Worm (Caenorhabditis elegans) whole organism, L2 larva: ENCODE results near the gene C05D11.13.

Experiments
- C34F6.9 ChIP-seq: fragments of 150-350 bp; optimal IDR thresholded peaks from 2 replicates; lab custom pipeline; 2014; ENCODE audit warnings: missing biosample characterization, missing genetic modification characterization
- F13H6.1 ChIP-seq: sonication (generic microtip); optimal IDR thresholded peaks from 2 replicates; lab custom pipeline; 2016; ENCODE audit warnings: missing genetic modification characterization, missing compliant biosample characterization
- R02D3.7 ChIP-seq: fragments of 150-350 bp; optimal IDR thresholded peaks from 2 replicates; lab custom pipeline; 2014; ENCODE audit warnings: missing biosample characterization, missing genetic modification characterization
- Y55F3AM.14 ChIP-seq: fragments of 200-800 bp; sonication (Bioruptor generic); optimal IDR thresholded peaks from 2 replicates; lab custom pipeline; 2018; ENCODE audit warnings: mild to moderate bottlenecking, missing genetic modification characterization, missing compliant biosample characterization
- alr-1 ChIP-seq: fragments of 150-350 bp; optimal IDR thresholded peaks from 2 replicates; lab custom pipeline; 2014; ENCODE audit warnings: missing biosample characterization, missing genetic modification characterization
- ama-1 ChIP-seq: fragments of 150-350 bp; optimal IDR thresholded peaks from 2 replicates; lab custom pipeline; 2018; ENCODE audit warnings: inconsistent platforms
- blmp-1 ChIP-seq: sonication (generic microtip); optimal IDR thresholded peaks from 2 replicates; lab custom pipeline; 2017; ENCODE audit warnings: missing genetic modification characterization, mild to moderate bottlenecking, missing compliant biosample characterization, antibody characterized with exemption, moderate library complexity; ENCODE audit not compliant: insufficient read depth
- ceh-16 ChIP-seq: fragments of 150-350 bp; optimal IDR thresholded peaks from 2 replicates; lab custom pipeline; 2014; ENCODE audit warnings: missing biosample characterization, missing genetic modification characterization
- ceh-82 ChIP-seq: fragments of 150-350 bp; optimal IDR thresholded peaks from 2 replicates; lab custom pipeline; 2014; ENCODE audit warnings: missing biosample characterization, missing genetic modification characterization
- crh-2 ChIP-seq: sonication (generic microtip); optimal IDR thresholded peaks from 2 replicates; lab custom pipeline; 2017; ENCODE audit warnings: missing biosample characterization, missing genetic modification characterization
- dmd-4 ChIP-seq: sonication (generic microtip); optimal IDR thresholded peaks from 2 replicates; lab custom pipeline; 2017; ENCODE audit warnings: missing biosample characterization, missing genetic modification characterization
- egl-27 ChIP-seq: sonication (generic microtip); optimal IDR thresholded peaks from 3 replicates; lab custom pipeline; 2017; ENCODE audit warnings: missing biosample characterization, missing genetic modification reagents, missing genetic modification characterization
- elt-1 ChIP-seq: fragments of 150-350 bp; optimal IDR thresholded peaks from 2 replicates; lab custom pipeline; 2014; ENCODE audit warnings: missing biosample characterization, missing genetic modification characterization
- elt-3 ChIP-seq: sonication (generic microtip); optimal IDR thresholded peaks from 2 replicates; lab custom pipeline; 2017; ENCODE audit warnings: missing biosample characterization, missing genetic modification characterization
- fos-1 ChIP-seq: fragments of 150-350 bp; optimal IDR thresholded peaks from 2 replicates; lab custom pipeline; 2014; ENCODE audit warnings: missing biosample characterization, missing genetic modification characterization
- gmeb-1 ChIP-seq: fragments of 150-350 bp; optimal IDR thresholded peaks from 2 replicates; lab custom pipeline; 2014; ENCODE audit warnings: missing biosample characterization, missing genetic modification characterization
- lin-11 ChIP-seq: fragments of 150-350 bp; sonication (generic microtip); optimal IDR thresholded peaks from 2 replicates; lab custom pipeline; 2014; ENCODE audit warnings: missing biosample characterization, missing genetic modification characterization, inconsistent platforms, mixed read lengths
- lin-13 ChIP-seq: fragments of 150-350 bp; optimal IDR thresholded peaks from 2 replicates; lab custom pipeline; 2014; ENCODE audit warnings: missing biosample characterization, missing genetic modification reagents, missing genetic modification characterization
- lsy-2 ChIP-seq, 2 experiments: fragments of 150-350 bp in 1 of 2; sonication (generic microtip) in 1 of 2; optimal IDR thresholded peaks; 2 replicates each; lab custom pipeline; 2014 to 2017; ENCODE audit warnings: missing biosample characterization in 2 of 2, missing genetic modification characterization in 2 of 2
- mab-5 ChIP-seq: fragments of 150-350 bp; optimal IDR thresholded peaks from 2 replicates; lab custom pipeline; 2014; ENCODE audit warnings: missing biosample characterization, missing genetic modification characterization
- nhr-10 ChIP-seq: sonication (generic microtip); optimal IDR thresholded peaks from 2 replicates; lab custom pipeline; 2017; ENCODE audit warnings: missing biosample characterization, missing genetic modification characterization
- nhr-11 ChIP-seq: fragments of 150-350 bp; optimal IDR thresholded peaks from 2 replicates; lab custom pipeline; 2014; ENCODE audit warnings: missing biosample characterization, missing genetic modification characterization
- nhr-129 ChIP-seq: fragments of 150-350 bp; optimal IDR thresholded peaks from 2 replicates; lab custom pipeline; 2014; ENCODE audit warnings: missing biosample characterization, missing genetic modification characterization
- nhr-21 ChIP-seq: fragments of 150-350 bp; optimal IDR thresholded peaks from 2 replicates; lab custom pipeline; 2014; ENCODE audit warnings: missing biosample characterization, missing genetic modification characterization
- nhr-237 ChIP-seq: fragments of 150-350 bp; optimal IDR thresholded peaks from 2 replicates; lab custom pipeline; 2014; ENCODE audit warnings: missing biosample characterization, missing genetic modification characterization
- nhr-6 ChIP-seq: fragments of 150-350 bp; optimal IDR thresholded peaks from 2 replicates; lab custom pipeline; 2014; ENCODE audit warnings: missing biosample characterization, missing genetic modification characterization
- nhr-77 ChIP-seq: fragments of 150-350 bp; optimal IDR thresholded peaks from 2 replicates; lab custom pipeline; 2014; ENCODE audit warnings: missing biosample characterization, missing genetic modification characterization
- peb-1 ChIP-seq: fragments of 150-350 bp; optimal IDR thresholded peaks from 2 replicates; lab custom pipeline; 2014; ENCODE audit warnings: missing biosample characterization, missing genetic modification characterization
- sem-4 ChIP-seq: fragments of 150-350 bp; optimal IDR thresholded peaks from 2 replicates; lab custom pipeline; 2014; ENCODE audit warnings: missing biosample characterization, missing genetic modification reagents, missing genetic modification characterization
- skn-1 ChIP-seq: sonication (generic microtip); optimal IDR thresholded peaks from 2 replicates; lab custom pipeline; 2017; ENCODE audit warnings: missing biosample characterization, missing genetic modification characterization
- sma-3 ChIP-seq: sonication (generic microtip); optimal IDR thresholded peaks from 2 replicates; lab custom pipeline; 2016; ENCODE audit warnings: missing genetic modification reagents, missing genetic modification characterization, missing compliant biosample characterization
- sma-9 ChIP-seq, 2 experiments: fragments of 150-350 bp in 1 of 2; sonication (generic microtip) in 1 of 2; optimal IDR thresholded peaks; 2 replicates each; lab custom pipeline; 2014 to 2016; ENCODE audit warnings: missing genetic modification characterization in 2 of 2, mild to moderate bottlenecking in 1 of 2, missing biosample characterization in 1 of 2, missing compliant biosample characterization in 1 of 2, missing genetic modification reagents in 1 of 2, moderate library complexity in 1 of 2
- snpc-4 ChIP-seq: fragments of 150-350 bp; optimal IDR thresholded peaks from 2 replicates; lab custom pipeline; 2014; ENCODE audit warnings: missing biosample characterization, missing genetic modification characterization
- unc-39 ChIP-seq: fragments of 150-350 bp; optimal IDR thresholded peaks from 2 replicates; lab custom pipeline; 2014; ENCODE audit warnings: missing biosample characterization, missing genetic modification characterization
- unc-55 ChIP-seq: fragments of 150-350 bp; sonication (generic microtip); optimal IDR thresholded peaks from 3 replicates; lab custom pipeline; 2014; ENCODE audit warnings: missing biosample characterization, missing genetic modification reagents, missing genetic modification characterization
- unc-62 ChIP-seq: fragments of 150-350 bp; optimal IDR thresholded peaks from 2 replicates; lab custom pipeline; 2014; ENCODE audit warnings: missing biosample characterization, missing genetic modification reagents, missing genetic modification characterization
- zag-1 ChIP-seq: fragments of 150-350 bp; optimal IDR thresholded peaks from 2 replicates; lab custom pipeline; 2014; ENCODE audit warnings: missing biosample characterization, missing genetic modification characterization
- ztf-4 ChIP-seq: fragments of 150-350 bp; optimal IDR thresholded peaks from 2 replicates; lab custom pipeline; 2014; ENCODE audit warnings: missing biosample characterization, missing genetic modification characterization

The C05D11.13 gene

DNA sequence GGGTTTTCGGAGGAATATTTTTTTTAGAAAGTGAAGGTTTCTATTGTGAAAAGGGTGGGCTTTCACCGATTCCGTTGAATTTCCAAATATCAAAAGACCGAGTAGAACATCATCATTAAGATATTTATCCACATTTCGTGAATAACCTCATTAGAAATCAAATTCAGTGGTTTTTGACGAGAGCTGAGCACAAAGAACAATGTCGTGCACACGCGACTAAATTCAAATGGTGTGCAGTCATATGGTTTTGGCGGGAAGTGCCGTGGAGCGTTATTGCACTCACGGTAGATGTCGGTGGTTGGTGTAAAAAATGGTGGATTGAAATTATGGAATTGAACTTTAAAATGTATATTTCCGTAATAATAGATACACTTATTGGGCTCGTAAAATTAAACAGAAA is 8.3 kb upstream of the C05D11.13 start:
- TF ChIP-seq sem-4 (tag; lab: Kevin White, UChicago) (no peak), snpc-4 (tag; lab: Kevin White, UChicago) (no peak), lin-13 (no peak), fos-1 (tag; lab: Kevin White, UChicago) (no peak), lin-11 (no peak), egl-27 (tag; lab: Kevin White, UChicago) (no peak), ceh-82 (tag; lab: Kevin White, UChicago) (no peak), ama-1 (lab: Kevin White, UChicago) (no peak), lsy-2 (tag; optimal IDR thresholded peaks at IDR 0.05; lab: Kevin White, UChicago) (peak in 1 of 2 experiments; percentile 15), skn-1 (no peak), nhr-6 (tag; lab: Kevin White, UChicago) (no peak), Y55F3AM.14 (no peak), unc-55 (GFP tag; lab: Kevin White, UChicago) (peak; percentile 40), gmeb-1 (tag; lab: Kevin White, UChicago) (no peak), ceh-16 (no peak), crh-2 (no peak), elt-3 (tag; lab: Kevin White, UChicago) (no peak), unc-62 (GFP tag; lab: Kevin White, UChicago) (no peak), ztf-4 (tag; lab: Kevin White, UChicago) (no peak), R02D3.7 (tag; lab: Kevin White, UChicago) (no peak), C34F6.9 (peak; percentile 38), nhr-129 (tag; lab: Kevin White, UChicago) (peak; percentile 25), zag-1 (no peak)

DNA sequence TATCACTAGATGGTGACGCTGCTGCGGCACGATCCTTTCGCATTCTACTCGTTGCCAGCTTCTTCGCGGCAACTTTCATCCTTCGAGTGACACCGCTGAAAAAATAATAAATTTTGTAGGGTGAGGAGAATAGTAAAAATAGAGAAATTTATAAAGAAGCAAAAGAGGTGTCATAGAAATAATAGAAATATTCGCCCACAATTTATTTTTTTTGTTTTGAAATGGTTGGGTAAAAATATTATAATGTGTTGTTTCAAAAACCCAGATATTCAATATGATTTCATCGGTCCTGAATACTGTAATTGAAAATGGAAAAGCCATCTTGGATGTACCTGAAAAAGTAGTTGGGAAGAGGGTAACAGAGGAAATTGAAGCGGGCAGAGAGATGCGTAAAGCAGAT is 7.9 kb upstream of the C05D11.13 start, which contains the start of gene set-1:
Gene set-1 (minus strand): TSS at position 101 of the 400 bp plus-strand sequence.
- TF ChIP-seq sem-4 (tag; lab: Kevin White, UChicago) (no peak), gmeb-1 (tag; lab: Kevin White, UChicago) (no peak), F13H6.1 (tag; lab: Kevin White, UChicago) (no peak), blmp-1 (tag; lab: Kevin White, UChicago) (no peak), lin-11 (no peak), lsy-2 (tag; optimal IDR thresholded peaks at IDR 0.05; lab: Kevin White, UChicago) (no peak), unc-39 (no peak), C34F6.9 (no peak), ztf-4 (tag; lab: Kevin White, UChicago) (no peak), nhr-11 (tag; lab: Kevin White, UChicago) (no peak), nhr-237 (tag; lab: Kevin White, UChicago) (no peak)

DNA sequence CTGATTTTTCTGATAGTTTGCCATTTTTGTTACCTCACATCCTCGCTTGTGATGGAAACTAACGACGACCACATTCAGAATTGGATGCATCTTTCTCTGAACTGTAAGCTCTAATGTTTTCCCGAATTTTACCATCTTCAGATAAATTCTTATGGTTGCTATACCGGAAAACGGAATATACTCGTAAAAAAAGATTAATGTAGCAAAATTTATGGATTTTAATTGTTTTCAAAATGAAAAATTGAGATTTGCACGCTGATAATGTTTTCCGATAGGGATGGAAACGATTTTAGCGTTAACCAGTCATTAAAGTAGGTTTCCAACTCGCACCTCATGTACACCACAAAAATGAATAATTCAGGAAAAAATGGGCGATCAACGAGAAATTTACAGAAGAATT is 6.2 kb upstream of the C05D11.13 start, which contains the start of gene T26A5.6:
Gene T26A5.6 (minus strand): TSS at position 101 of the 400 bp plus-strand sequence.
- TF ChIP-seq sma-3 (GFP tag; lab: Kevin White, UChicago) (no peak), ama-1 (lab: Kevin White, UChicago) (no peak), ztf-4 (tag; lab: Kevin White, UChicago) (no peak), mab-5 (tag; lab: Kevin White, UChicago) (no peak), sem-4 (tag; lab: Kevin White, UChicago) (no peak), elt-3 (tag; lab: Kevin White, UChicago) (no peak), dmd-4 (tag; lab: Kevin White, UChicago) (no peak), snpc-4 (tag; lab: Kevin White, UChicago) (no peak), nhr-10 (tag; lab: Kevin White, UChicago) (no peak), ceh-82 (tag; lab: Kevin White, UChicago) (no peak), nhr-21 (tag; lab: Kevin White, UChicago) (no peak), elt-1 (tag; lab: Kevin White, UChicago) (no peak), alr-1 (tag; lab: Kevin White, UChicago) (no peak), unc-55 (GFP tag; lab: Kevin White, UChicago) (no peak), sma-9 (GFP tag; optimal IDR thresholded peaks at IDR 0.05; lab: Kevin White, UChicago) (no peak), sma-9 (tag; optimal IDR thresholded peaks at IDR 0.05; lab: Kevin White, UChicago) (no peak), Y55F3AM.14 (no peak)

DNA sequence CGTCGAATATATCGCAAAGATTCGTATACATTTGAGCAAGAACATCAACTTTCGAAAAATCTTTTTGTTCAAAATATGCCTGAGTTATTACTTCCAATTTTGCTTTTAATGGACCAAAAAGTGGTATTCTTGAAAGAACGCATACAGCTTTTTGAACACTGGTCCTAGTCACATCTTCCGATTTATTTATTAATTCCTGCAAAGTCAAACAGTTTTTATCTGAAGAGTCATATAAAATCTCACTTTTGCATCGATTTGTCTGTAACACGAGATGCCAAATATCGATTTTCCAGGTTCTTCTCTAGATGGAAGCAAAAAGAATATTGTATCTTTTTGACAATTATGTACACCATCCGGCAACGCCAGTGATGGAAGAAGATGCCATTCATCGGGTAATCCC is 5.5 kb upstream of the C05D11.13 start:
- TF ChIP-seq sma-9 (GFP tag; optimal IDR thresholded peaks at IDR 0.05; lab: Kevin White, UChicago): no peak
- no peak for TF ChIP-seq sma-9 (tag; optimal IDR thresholded peaks at IDR 0.05; lab: Kevin White, UChicago)
- TF ChIP-seq peb-1: no peak
- no peak for TF ChIP-seq nhr-77 (tag; lab: Kevin White, UChicago)
- TF ChIP-seq zag-1: no peak
- TF ChIP-seq mab-5 (tag; lab: Kevin White, UChicago): no peak
- TF ChIP-seq ztf-4 (tag; lab: Kevin White, UChicago): no peak
